Fruit fly (Drosophila melanogaster) whole organism: ENCODE results near the gene mthl14.
A peak's percentile ranks its signal among the peaks of the same experiment; 100 is the strongest.

ENCODE experiments used
- CG8478 ChIP-seq: fragments of >200 bp; optimal IDR thresholded peaks from 2 replicates; lab custom pipeline; 2018; ENCODE audit warnings: inconsistent platforms
- Dll ChIP-seq: fragments of >200 bp; optimal IDR thresholded peaks from 2 replicates; lab custom pipeline; 2017
- EcR ChIP-seq, 2 experiments: fragments of >200 bp; optimal IDR thresholded peaks; 2 replicates each; lab custom pipeline; 2017; ENCODE audit warnings: missing biosample characterization in 2 of 2, missing genetic modification characterization in 2 of 2, missing genetic modification reagents in 2 of 2
- pan ChIP-seq: fragments of >200 bp; optimal IDR thresholded peaks from 2 replicates; lab custom pipeline; 2017
- psq ChIP-seq: fragments of >200 bp; optimal IDR thresholded peaks from 2 replicates; lab custom pipeline; 2017
- usp ChIP-seq: fragments of >200 bp; optimal IDR thresholded peaks from 2 replicates; lab custom pipeline; 2017; ENCODE audit warnings: missing biosample characterization, missing genetic modification characterization, mixed read lengths

mthl14 gene

DNA sequence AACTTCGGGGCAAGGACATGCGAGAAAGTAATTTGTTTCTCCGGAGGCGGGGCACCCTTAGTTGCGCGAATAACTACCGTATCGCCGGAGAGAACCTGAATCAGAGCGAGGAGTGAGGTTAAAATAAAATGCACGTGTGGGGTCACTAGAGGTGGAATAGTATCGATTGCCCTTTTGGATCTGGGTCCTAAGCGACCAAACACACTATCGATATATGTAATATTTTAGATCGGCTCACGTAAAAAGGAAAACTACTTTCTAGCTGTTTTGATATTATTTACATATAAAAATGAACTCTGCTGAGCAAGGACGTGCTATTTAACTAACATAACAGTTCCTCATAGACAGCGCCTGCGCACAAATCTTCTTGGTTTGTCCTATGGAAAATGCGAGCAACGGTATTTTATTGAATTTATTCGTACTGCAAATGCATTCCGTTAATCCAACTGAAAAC is 15.5 kb downstream of the mthl14 start:
- no peak for TF ChIP-seq EcR (GFP tag; optimal IDR thresholded peaks at IDR 0.05; lab: Kevin White, UChicago)
- no peak for TF ChIP-seq psq (lab: Kevin White, UChicago)
- no peak for TF ChIP-seq Dll (lab: Kevin White, UChicago)
- no peak for TF ChIP-seq CG8478

- TF ChIP-seq CG8478 (no peak), Dll (lab: Kevin White, UChicago) (no peak), psq (lab: Kevin White, UChicago) (no peak), EcR (GFP tag; optimal IDR thresholded peaks at IDR 0.05; lab: Kevin White, UChicago) (no peak), usp (GFP tag; lab: Kevin White, UChicago) (no peak), pan (lab: Kevin White, UChicago) (no peak)
Observed at dm6 chr3L:263500-264377, 16.4 kb downstream of the mthl14 start.

DNA sequence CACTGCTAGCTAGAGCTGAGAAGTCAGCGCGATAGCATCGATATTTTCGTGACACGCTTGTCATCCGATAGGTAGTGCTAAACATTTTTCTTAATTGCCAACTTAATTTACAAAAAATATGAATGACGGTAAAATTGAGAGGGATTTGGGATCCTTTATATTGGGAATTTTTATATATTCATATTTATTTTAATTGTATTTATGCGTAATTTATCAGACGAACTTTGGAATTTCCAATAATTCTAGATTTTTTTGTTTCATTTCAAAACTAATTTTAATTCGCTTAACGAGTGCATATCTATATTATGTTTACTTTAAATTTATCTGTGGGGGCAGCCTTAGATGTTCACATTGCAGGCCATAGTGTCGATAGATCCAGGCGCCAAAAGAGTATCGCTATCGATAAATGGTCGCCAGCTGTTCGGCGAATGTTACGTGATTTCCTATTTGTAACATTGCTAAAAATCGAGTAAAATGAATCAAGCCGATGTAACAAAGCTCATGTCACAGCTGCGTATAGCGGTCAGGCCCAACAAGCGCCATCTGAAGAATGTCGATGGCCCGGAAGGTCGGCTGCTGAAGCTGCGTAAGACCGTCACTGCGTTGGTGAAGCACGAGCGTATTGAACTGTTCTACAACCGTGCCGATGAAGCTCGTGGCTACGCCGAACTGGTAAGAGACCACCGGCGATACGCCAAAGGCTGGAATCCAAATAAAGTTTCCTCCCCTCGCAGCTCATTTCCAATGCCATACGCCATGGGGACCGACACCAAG is 17.3 kb downstream of the mthl14 start, which contains the start of the genes Tudor-SN and mRpL17:
TSS of gene Tudor-SN (minus strand) at position 3 of the 774 bp plus-strand sequence.
TSS of gene mRpL17 (plus strand) at position 402 of the 774 bp plus-strand sequence.
- TF ChIP-seq pan (lab: Kevin White, UChicago) (no peak), Dll (lab: Kevin White, UChicago) (no peak), EcR (GFP tag; optimal IDR thresholded peaks at IDR 0.05; lab: Kevin White, UChicago) (no peak), usp (GFP tag; lab: Kevin White, UChicago) (no peak), CG8478 (no peak), psq (lab: Kevin White, UChicago) (no peak)

dm6 chr3L:265808-266207 is 18.5 kb downstream of the mthl14 start, which contains the start of gene CG34263:
CG34263 (minus strand) TSS chr3L:265908.
- TF ChIP-seq Dll (lab: Kevin White, UChicago), result no peak
- no peak for TF ChIP-seq CG8478
- no peak for TF ChIP-seq usp (GFP tag; lab: Kevin White, UChicago)
- no peak for TF ChIP-seq pan (lab: Kevin White, UChicago)
- no peak for TF ChIP-seq psq (lab: Kevin White, UChicago)
- no peak for TF ChIP-seq EcR (GFP tag; optimal IDR thresholded peaks at IDR 0.05; lab: Kevin White, UChicago)

- TF ChIP-seq CG8478 (no peak), psq (lab: Kevin White, UChicago) (no peak), usp (GFP tag; lab: Kevin White, UChicago) (no peak), EcR (GFP tag; optimal IDR thresholded peaks at IDR 0.05; lab: Kevin White, UChicago) (no peak), Dll (lab: Kevin White, UChicago) (no peak), pan (lab: Kevin White, UChicago) (no peak)
Observed at dm6 chr3L:267083-267482, 19.8 kb downstream of the mthl14 start, which contains the start of gene miple1. miple1 (plus strand) TSS chr3L:267299.

- TF ChIP-seq psq (lab: Kevin White, UChicago) (no peak), CG8478 (no peak), usp (GFP tag; lab: Kevin White, UChicago) (no peak), EcR (GFP tag; optimal IDR thresholded peaks at IDR 0.05; lab: Kevin White, UChicago) (no peak), Dll (lab: Kevin White, UChicago) (no peak), pan (lab: Kevin White, UChicago) (no peak)
Observed at dm6 chr3L:267618-268017, 20.3 kb downstream of the mthl14 start.

DNA sequence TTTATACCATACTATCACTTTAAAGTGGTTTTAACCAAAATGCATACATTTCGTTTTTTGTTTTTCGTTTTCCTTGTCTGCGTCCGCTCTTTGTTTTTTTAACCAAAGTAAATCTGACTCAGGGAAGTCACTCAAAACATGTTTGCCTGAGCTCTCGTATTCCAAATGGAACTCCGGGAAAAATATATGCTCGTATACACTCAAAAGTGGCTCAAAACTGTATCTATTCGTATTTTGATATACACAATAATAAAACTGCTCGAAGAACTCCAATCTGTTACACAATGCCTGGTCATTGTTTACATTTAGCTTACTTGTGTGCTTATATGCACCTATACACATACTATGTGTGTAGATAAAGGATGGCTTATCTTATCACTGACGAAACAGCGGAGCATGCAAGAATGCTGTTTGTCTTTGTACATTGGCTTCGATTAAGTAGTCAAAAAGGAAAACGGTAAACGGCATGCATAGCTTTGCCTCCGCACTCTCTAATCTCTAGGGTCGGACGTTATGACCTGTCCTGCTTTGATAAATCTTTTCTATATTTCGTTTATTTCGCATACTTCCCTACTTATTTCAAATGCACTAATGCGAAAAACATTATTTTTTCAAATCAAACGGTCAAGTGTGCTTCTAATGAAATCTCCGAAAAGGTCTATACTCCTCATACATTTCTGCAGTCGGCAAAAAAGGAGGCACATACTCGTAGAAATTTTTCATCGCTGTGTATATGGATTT is 23.6 kb downstream of the mthl14 start, which contains the start of gene miple2:
TSS of gene miple2 (plus strand) at position 441 of the 741 bp plus-strand sequence.
- TF ChIP-seq psq (lab: Kevin White, UChicago) (no peak), Dll (lab: Kevin White, UChicago) (no peak), usp (GFP tag; lab: Kevin White, UChicago) (no peak), pan (lab: Kevin White, UChicago) (no peak), CG8478 (no peak)

DNA sequence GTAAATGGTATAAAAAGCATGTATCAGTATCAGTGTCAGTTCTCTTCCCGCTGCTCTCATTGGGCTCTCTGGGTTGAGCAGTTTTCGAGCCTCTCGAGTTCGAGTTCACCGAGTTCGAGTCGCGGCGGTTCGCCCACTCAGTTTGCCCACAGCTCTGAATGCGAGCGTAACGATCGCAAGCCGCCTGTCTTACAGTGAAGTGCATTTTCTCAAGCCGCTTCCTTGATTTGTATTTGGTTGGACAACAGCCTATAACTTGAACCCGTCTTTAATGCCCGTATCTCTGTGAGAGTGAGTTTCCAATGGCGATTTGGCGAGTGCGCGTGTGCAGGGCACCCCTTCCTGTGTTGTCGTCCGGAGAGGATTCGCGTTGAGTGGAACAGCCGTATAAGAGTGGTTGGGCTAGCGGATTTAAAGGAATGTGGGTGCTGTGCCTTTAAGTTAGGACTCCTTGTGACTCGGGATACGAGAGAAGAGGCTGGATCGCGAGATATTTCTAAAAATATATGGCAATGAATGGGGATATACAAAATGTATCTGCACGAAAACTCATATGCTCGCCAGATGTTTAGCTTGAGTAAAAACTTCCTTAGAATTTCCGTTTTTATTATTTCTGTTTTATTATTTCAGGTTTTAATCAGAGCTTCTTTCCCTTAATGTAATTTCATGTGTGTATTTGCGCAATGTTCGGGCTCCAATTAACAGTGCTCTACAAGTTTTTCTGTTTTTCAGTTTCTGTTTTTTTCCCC is 24.4 kb downstream of the mthl14 start:
- TF ChIP-seq EcR (GFP tag; optimal IDR thresholded peaks at IDR 0.05; lab: Kevin White, UChicago) (peak in 1 of 2 experiments; percentile 41), Dll (lab: Kevin White, UChicago) (no peak)

DNA sequence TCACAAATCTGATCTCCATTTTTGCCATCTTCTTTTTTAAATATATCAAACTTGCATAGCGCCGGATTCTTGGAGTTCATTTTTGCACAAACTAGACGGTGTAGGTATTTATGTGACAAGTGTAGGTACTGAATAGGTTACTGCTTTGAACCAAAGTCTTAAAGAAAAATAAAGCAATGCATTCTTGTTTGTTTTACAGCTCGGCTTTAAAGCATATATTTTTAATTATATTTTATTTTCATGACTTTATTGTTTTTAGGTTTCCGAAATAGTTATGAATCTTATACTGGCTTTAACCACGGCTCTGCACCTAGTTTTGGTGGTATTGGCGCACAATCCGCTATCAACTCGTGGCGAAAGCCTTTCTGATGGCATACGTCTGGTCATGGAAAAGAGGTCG is 26.0 kb downstream of the mthl14 start, which contains the start of gene CG32845:
TSS of gene CG32845 (minus strand) at position 101 of the 400 bp plus-strand sequence.
- TF ChIP-seq Dll (lab: Kevin White, UChicago) (no peak), pan (lab: Kevin White, UChicago) (no peak), usp (GFP tag; lab: Kevin White, UChicago) (no peak), EcR (GFP tag; optimal IDR thresholded peaks at IDR 0.05; lab: Kevin White, UChicago) (no peak), psq (lab: Kevin White, UChicago) (no peak), CG8478 (no peak)

DNA sequence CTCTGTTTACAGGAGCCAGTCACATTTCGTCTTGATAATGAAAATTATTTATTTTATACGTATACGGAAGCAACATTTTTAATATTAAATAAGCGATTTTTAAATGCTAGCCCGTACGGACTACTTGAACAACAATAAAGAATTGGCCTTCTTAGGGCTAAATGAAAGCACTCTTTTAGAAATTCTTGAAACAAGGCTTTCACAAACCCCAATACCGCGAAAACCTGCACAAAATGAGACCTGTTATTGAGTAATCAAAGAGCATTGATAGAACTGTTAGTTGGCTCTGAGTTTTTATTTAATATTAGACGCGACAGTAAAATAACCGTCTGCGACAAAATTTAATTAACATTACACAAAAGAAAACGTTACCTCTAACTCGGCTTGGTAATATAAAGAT is 27.6 kb downstream of the mthl14 start, which contains the start of gene ttm2:
TSS of gene ttm2 (plus strand) at position 301 of the 400 bp plus-strand sequence.
- TF ChIP-seq usp (GFP tag; lab: Kevin White, UChicago) (no peak), CG8478 (no peak), psq (lab: Kevin White, UChicago) (no peak), Dll (lab: Kevin White, UChicago) (no peak)
